Worm (Caenorhabditis elegans) whole organism, early embryonic: ENCODE measurements around the gene snfc-5.

Experiments used
- ama-1 ChIP-seq: fragments of 150-350 bp; optimal IDR thresholded peaks from 2 replicates; lab custom pipeline; 2014
- ets-7 ChIP-seq: sonication (generic microtip); optimal IDR thresholded peaks from 2 replicates; lab custom pipeline; 2016; ENCODE audit warnings: missing genotype, missing genetic modification characterization, missing compliant biosample characterization
- hnd-1 ChIP-seq: sonication (generic microtip); optimal IDR thresholded peaks from 2 replicates; lab custom pipeline; 2016; ENCODE audit warnings: missing genetic modification characterization, missing compliant biosample characterization

DNA sequence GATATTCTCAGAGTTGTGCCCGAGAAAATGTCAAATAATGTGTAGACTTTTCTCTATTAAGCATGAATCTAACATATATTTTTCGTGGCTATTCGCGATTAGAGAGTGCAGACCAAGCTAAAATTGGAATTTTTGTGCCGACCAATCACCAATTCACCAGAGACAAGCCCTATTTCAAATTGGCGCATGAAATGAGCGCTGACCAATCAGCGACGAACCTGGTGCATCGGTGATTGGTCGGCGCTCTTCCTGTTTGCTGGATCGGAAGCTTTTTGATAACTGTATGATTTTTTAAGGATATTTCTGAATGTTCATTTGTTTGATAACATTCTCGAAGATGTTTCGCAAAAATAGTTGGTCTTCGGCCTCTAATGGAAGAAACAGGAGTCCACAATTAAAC lies 48.7 kb downstream of the snfc-5 start:
- no peak for TF ChIP-seq ama-1
- no peak for TF ChIP-seq ets-7 (tag; lab: Kevin White, UChicago)
- TF ChIP-seq hnd-1 (tag; lab: Kevin White, UChicago), result no peak
